Fruit fly (Drosophila melanogaster): Measurements from ENCODE around the gene Gr28b.

Gene Gr28b

dm6 chr2L:7411947-7412621 lies 50.0 kb downstream of the Gr28b start, which contains the start of gene chm (continued):
- TF ChIP-seq CG3281 (GFP tag; optimal IDR thresholded peaks at IDR 0.05) (no peak), sens-2 (GFP tag; IDR thresholded peaks at IDR 0.05) (no peak), Hmr (GFP tag; optimal IDR thresholded peaks at IDR 0.05) (no peak), CG4617 (GFP tag; optimal IDR thresholded peaks at IDR 0.05; ENCODE audit: borderline replicate concordance) (peak; percentile 69), Atf-2 (GFP tag; optimal IDR thresholded peaks at IDR 0.05) (peak; percentile 16), CG10267 (tag; optimal IDR thresholded peaks at IDR 0.05) (peak; percentile 41), CG7357 (GFP tag; IDR thresholded peaks at IDR 0.05) (no peak), CG2129 (GFP tag; IDR thresholded peaks at IDR 0.05; ENCODE audit: partially characterized antibody) (peak; percentile 79), HLH4C (GFP tag; IDR thresholded peaks at IDR 0.05; ENCODE audit: partially characterized antibody) (peak; percentile 71), Aef1 (GFP tag; IDR thresholded peaks at IDR 0.05) (no peak; the same call in 2 of the 3 replicates), Mad (GFP tag; optimal IDR thresholded peaks at IDR 0.05) (peak; percentile 6), odd (GFP tag; optimal IDR thresholded peaks at IDR 0.05) (no peak), mirr (GFP tag; optimal IDR thresholded peaks at IDR 0.05) (no peak), BtbVII (GFP tag; optimal IDR thresholded peaks at IDR 0.05) (no peak), CG10979 (tag; optimal IDR thresholded peaks at IDR 0.05) (no peak), Med (GFP tag) (peak; percentile 88), CG6791 (GFP tag; IDR thresholded peaks at IDR 0.05; ENCODE audit: partially characterized antibody) (peak; percentile 92), CG12659 (GFP tag; optimal IDR thresholded peaks at IDR 0.05) (peak; percentile 52), CG31224 (GFP tag; IDR thresholded peaks at IDR 0.05) (no peak), CG15696 (tag; optimal IDR thresholded peaks at IDR 0.05) (peak; percentile 17), CG17568 (GFP tag; optimal IDR thresholded peaks at IDR 0.05) (no peak), H15 (GFP tag; IDR thresholded peaks at IDR 0.05) (peak; percentile 11; the same call in 1 of the 3 replicates), ato (GFP tag; IDR thresholded peaks at IDR 0.05; ENCODE audit: partially characterized antibody) (peak; percentile 76), otp (GFP tag; IDR thresholded peaks at IDR 0.05) (no peak), HmgD (GFP tag; optimal IDR thresholded peaks at IDR 0.05) (peak; percentile 47), CG14441 (GFP tag; IDR thresholded peaks at IDR 0.05) (0 out of 2 replicates have a peak, but pooled peaks have one; percentile 13), CG2678 (tag; optimal IDR thresholded peaks at IDR 0.05) (no peak), salm (tag; optimal IDR thresholded peaks at IDR 0.05) (no peak), pros (GFP tag; optimal IDR thresholded peaks at IDR 0.05) (no peak), grau (tag; optimal IDR thresholded peaks at IDR 0.05) (peak; percentile 50), Gug (GFP tag; IDR thresholded peaks at IDR 0.05) (no peak; the same call in 3 of the 4 replicates), CG12104 (GFP tag; optimal IDR thresholded peaks at IDR 0.05) (no peak), Scr (GFP tag; IDR thresholded peaks at IDR 0.05; ENCODE audit: partially characterized antibody) (peak; percentile 88), Gsc (GFP tag; IDR thresholded peaks at IDR 0.05) (no peak), HLHmδ (GFP tag; optimal IDR thresholded peaks at IDR 0.05) (no peak), nerfin-2 (GFP tag; IDR thresholded peaks at IDR 0.05; ENCODE audit: partially characterized antibody) (peak; percentile 76), CG6654 (GFP tag; optimal IDR thresholded peaks at IDR 0.05) (no peak), Sox102F (GFP tag; optimal IDR thresholded peaks at IDR 0.05) (no peak), ERR (GFP tag; optimal IDR thresholded peaks at IDR 0.05) (no peak), CG10462 (GFP tag; optimal IDR thresholded peaks at IDR 0.05) (no peak), Ssrp (tag; optimal IDR thresholded peaks at IDR 0.05) (no peak), Hand (GFP tag; optimal IDR thresholded peaks at IDR 0.05) (no peak), Ets65A (GFP tag) (peak; percentile 87), cg (GFP tag; optimal IDR thresholded peaks at IDR 0.05) (no peak), CG8290 (GFP tag; optimal IDR thresholded peaks at IDR 0.05) (peak; percentile 37), CG8290 (tag; optimal IDR thresholded peaks at IDR 0.05) (peak in 1 of 2 experiments; percentile 81), CG7839 (tag; optimal IDR thresholded peaks at IDR 0.05) (peak; percentile 34), CG18011 (GFP tag; optimal IDR thresholded peaks at IDR 0.05) (no peak), klu (GFP tag; IDR thresholded peaks at IDR 0.05) (no peak)
